Worm (Caenorhabditis elegans) whole organism, mixed stage, embryonic: ENCODE data around the gene T01G5.7.
A peak's percentile ranks its signal among the peaks of the same experiment; 100 is the strongest.

Experiments used
- ceh-83 ChIP-seq: fragments of 200-800 bp; sonication (Bioruptor generic); optimal IDR thresholded peaks from 2 replicates; lab custom pipeline; 2018; ENCODE audit warnings: mild to moderate bottlenecking, missing genetic modification characterization, missing compliant biosample characterization
- elt-3 ChIP-seq: fragments of 150-350 bp; optimal IDR thresholded peaks from 2 replicates; lab custom pipeline; 2014; ENCODE audit warnings: missing biosample characterization, missing genetic modification characterization
- lsy-2 ChIP-seq: fragments of 150-350 bp; optimal IDR thresholded peaks from 2 replicates; lab custom pipeline; 2014; ENCODE audit warnings: missing biosample characterization, missing genetic modification characterization
- mab-5 ChIP-seq: fragments of 150-350 bp; optimal IDR thresholded peaks from 2 replicates; lab custom pipeline; 2014; ENCODE audit warnings: missing biosample characterization, missing genetic modification characterization
- nhr-12 ChIP-seq: fragments of 150-350 bp; optimal IDR thresholded peaks from 2 replicates; lab custom pipeline; 2014; ENCODE audit warnings: missing biosample characterization, missing genetic modification characterization
- nhr-237 ChIP-seq: fragments of 150-350 bp; optimal IDR thresholded peaks from 2 replicates; lab custom pipeline; 2014; ENCODE audit warnings: missing biosample characterization, missing genetic modification characterization
- nhr-28 ChIP-seq: fragments of 150-350 bp; optimal IDR thresholded peaks from 2 replicates; lab custom pipeline; 2014; ENCODE audit warnings: missing biosample characterization, missing genetic modification characterization
- nhr-76 ChIP-seq: sonication (generic microtip); optimal IDR thresholded peaks from 2 replicates; lab custom pipeline; 2017; ENCODE audit warnings: missing biosample characterization, missing genetic modification characterization
- pha-4 ChIP-seq: fragments of 150-350 bp; optimal IDR thresholded peaks from 2 replicates; lab custom pipeline; 2018; ENCODE audit warnings: missing biosample characterization, missing genetic modification reagents, missing genetic modification characterization
- snpc-4 ChIP-seq: fragments of 150-350 bp; optimal IDR thresholded peaks from 2 replicates; lab custom pipeline; 2014; ENCODE audit warnings: missing biosample characterization, missing genetic modification characterization
- sptf-1 ChIP-seq: sonication (generic microtip); optimal IDR thresholded peaks from 2 replicates; lab custom pipeline; 2017; ENCODE audit warnings: mild to moderate bottlenecking, missing genetic modification characterization, moderate library complexity, missing compliant biosample characterization
- unc-62 ChIP-seq: fragments of 150-350 bp; optimal IDR thresholded peaks from 2 replicates; lab custom pipeline; 2014; ENCODE audit warnings: missing biosample characterization, missing genetic modification reagents, missing genetic modification characterization

DNA sequence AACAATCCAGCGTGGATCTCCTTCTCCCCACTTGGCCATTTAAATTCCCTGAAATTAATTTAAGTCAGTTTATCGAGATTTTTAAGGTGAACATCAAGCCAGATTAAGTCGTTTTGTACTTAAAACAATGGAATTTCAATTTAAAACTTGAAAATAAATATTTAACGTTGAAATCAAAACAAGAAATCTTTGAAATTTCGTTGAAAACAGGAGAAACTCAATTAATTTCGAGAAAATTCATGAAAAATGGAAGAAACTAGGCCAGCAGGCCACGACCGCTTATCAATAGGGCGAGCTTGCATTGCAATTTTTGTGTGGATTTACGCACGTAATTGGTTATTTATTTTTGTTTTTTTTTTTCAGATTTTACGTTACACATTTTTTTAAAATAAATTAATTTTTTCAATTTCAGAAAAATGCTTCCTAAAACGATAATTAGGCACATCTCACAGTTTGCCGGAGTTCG, 26.4 kb upstream of the T01G5.7 start, which contains the start of the genes ahsa-1 and C01G10.7:
- TF ChIP-seq elt-3 (tag; lab: Kevin White, UChicago), result no peak
- no peak for TF ChIP-seq ceh-83 (GFP tag; lab: Kevin White, UChicago)
- peak; percentile 46 for TF ChIP-seq pha-4
- TF ChIP-seq nhr-28 (tag; lab: Kevin White, UChicago), result no peak
- peak; percentile 73 for TF ChIP-seq lsy-2
- no peak for TF ChIP-seq nhr-12 (tag; lab: Kevin White, UChicago)
- TF ChIP-seq snpc-4 (tag; lab: Kevin White, UChicago), result no peak
- TF ChIP-seq nhr-76 (tag; lab: Kevin White, UChicago), result no peak
- peak; percentile 70 for TF ChIP-seq sptf-1
- TF ChIP-seq nhr-237 (tag; lab: Kevin White, UChicago), result peak; percentile 90
- no peak for TF ChIP-seq unc-62
- TF ChIP-seq mab-5 (tag; lab: Kevin White, UChicago), result peak; percentile 61
